Fruit fly (Drosophila melanogaster) whole organism, embryonic: ENCODE results near the gene CG43051.

ENCODE experiments used
- CG14667 ChIP-seq: fragments of 200-800 bp; sonication (Bioruptor generic); IDR thresholded peaks from 2 replicates; pipeline ENCODE4 v1.3.6; 2022; ENCODE audit warnings: missing biosample characterization, missing genetic modification characterization
- CG6854 ChIP-seq: fragments of 200-800 bp; sonication (Bioruptor generic); optimal IDR thresholded peaks from 3 replicates; lab custom pipeline; 2017; ENCODE audit warnings: missing biosample characterization, mild to moderate bottlenecking, missing genetic modification characterization
- CHES-1-like ChIP-seq: fragments of 200-800 bp; sonication (Bioruptor generic); optimal IDR thresholded peaks from 2 replicates; lab custom pipeline; 2016; ENCODE audit warnings: missing biosample characterization, missing genetic modification characterization
- Lpt ChIP-seq: fragments of >200 bp; optimal IDR thresholded peaks from 2 replicates; lab custom pipeline; 2018; ENCODE audit warnings: missing biosample characterization, missing genetic modification characterization
- bigmax ChIP-seq: fragments of 200-800 bp; sonication (Bioruptor generic); optimal IDR thresholded peaks from 2 replicates; lab custom pipeline; 2018; ENCODE audit warnings: missing biosample characterization, mild to moderate bottlenecking, missing genetic modification characterization
- cad ChIP-seq: fragments of >200 bp; optimal IDR thresholded peaks from 2 replicates; lab custom pipeline; 2017; ENCODE audit warnings: missing biosample characterization, missing genetic modification characterization
- h ChIP-seq: fragments of >200 bp; optimal IDR thresholded peaks from 2 replicates; lab custom pipeline; 2017
- maf-S ChIP-seq: fragments of 200-800 bp; sonication (Bioruptor generic); optimal IDR thresholded peaks from 2 replicates; lab custom pipeline; 2016; ENCODE audit warnings: missing biosample characterization, missing genetic modification characterization

- TF ChIP-seq bigmax, result no peak
- TF ChIP-seq CHES-1-like, result no peak
- no peak for TF ChIP-seq Lpt (GFP tag; lab: Kevin White, UChicago)
- TF ChIP-seq cad, result no peak
- no peak for TF ChIP-seq CG6854 (GFP tag; lab: Kevin White, UChicago)
- TF ChIP-seq h, result no peak
- no peak for TF ChIP-seq CG14667 (GFP tag; lab: Robert Waterston, UW)
- TF ChIP-seq maf-S (GFP tag; lab: Kevin White, UChicago), result no peak
Observed at dm6 chr2L:12520780-12521526, 13.2 kb downstream of the CG43051 start.
